Fruit fly (Drosophila melanogaster) whole organism, wandering third instar larva: ENCODE measurements around the gene Cyp9f3.

ENCODE experiments used
- Abd-B ChIP-seq: fragments of >200 bp; optimal IDR thresholded peaks from 2 replicates; lab custom pipeline; 2017; ENCODE audit warnings: missing biosample characterization, missing genetic modification characterization
- Hr78 ChIP-seq: fragments of >200 bp; optimal IDR thresholded peaks from 2 replicates; lab custom pipeline; 2017; ENCODE audit warnings: missing biosample characterization, missing genetic modification characterization
- Mio ChIP-seq: sonication (Bioruptor generic); optimal IDR thresholded peaks from 2 replicates; lab custom pipeline; 2016; ENCODE audit warnings: missing biosample characterization, missing genetic modification characterization
- N ChIP-seq: fragments of >200 bp; optimal IDR thresholded peaks from 2 replicates; lab custom pipeline; 2018; ENCODE audit warnings: missing biosample characterization, missing external identifiers, missing genetic modification characterization
- Rel ChIP-seq, 2 experiments: fragments of 200-800 bp; sonication (Bioruptor generic) in 1 of 2; optimal IDR thresholded peaks; 2 replicates in 1 of 2; 3 replicates in 1 of 2; lab custom pipeline; 2016 to 2019; ENCODE audit warnings: mild to moderate bottlenecking in 2 of 2, missing biosample characterization in 2 of 2, missing genetic modification characterization in 2 of 2, moderate library complexity in 1 of 2
- br ChIP-seq: fragments of 200-800 bp; sonication (Bioruptor generic); optimal IDR thresholded peaks from 2 replicates; lab custom pipeline; 2016; ENCODE audit warnings: missing biosample characterization, missing genetic modification characterization
- foxo ChIP-seq, 2 experiments: fragments of 200-800 bp; sonication (Bioruptor generic); optimal IDR thresholded peaks; 2 replicates in 1 of 2; 3 replicates in 1 of 2; lab custom pipeline; 2016 to 2017; ENCODE audit warnings: missing biosample characterization in 2 of 2, missing genetic modification characterization in 2 of 2
- fru ChIP-seq: fragments of 200-800 bp; sonication (Bioruptor generic); optimal IDR thresholded peaks from 3 replicates; lab custom pipeline; 2016; ENCODE audit warnings: missing biosample characterization, mild to moderate bottlenecking, missing genetic modification characterization
- h ChIP-seq: fragments of 200-800 bp; sonication (Bioruptor generic); optimal IDR thresholded peaks from 3 replicates; lab custom pipeline; 2016; ENCODE audit warnings: missing biosample characterization, mild to moderate bottlenecking, missing genetic modification characterization
- pan ChIP-seq: fragments of >200 bp; optimal IDR thresholded peaks from 2 replicates; lab custom pipeline; 2017
- rgr ChIP-seq: fragments of 200-800 bp; sonication (Bioruptor generic); optimal IDR thresholded peaks from 3 replicates; lab custom pipeline; 2016; ENCODE audit warnings: missing biosample characterization, mild to moderate bottlenecking, missing genetic modification characterization
- usp ChIP-seq: fragments of >200 bp; optimal IDR thresholded peaks from 2 replicates; lab custom pipeline; 2017; ENCODE audit warnings: missing biosample characterization, missing genetic modification characterization

DNA sequence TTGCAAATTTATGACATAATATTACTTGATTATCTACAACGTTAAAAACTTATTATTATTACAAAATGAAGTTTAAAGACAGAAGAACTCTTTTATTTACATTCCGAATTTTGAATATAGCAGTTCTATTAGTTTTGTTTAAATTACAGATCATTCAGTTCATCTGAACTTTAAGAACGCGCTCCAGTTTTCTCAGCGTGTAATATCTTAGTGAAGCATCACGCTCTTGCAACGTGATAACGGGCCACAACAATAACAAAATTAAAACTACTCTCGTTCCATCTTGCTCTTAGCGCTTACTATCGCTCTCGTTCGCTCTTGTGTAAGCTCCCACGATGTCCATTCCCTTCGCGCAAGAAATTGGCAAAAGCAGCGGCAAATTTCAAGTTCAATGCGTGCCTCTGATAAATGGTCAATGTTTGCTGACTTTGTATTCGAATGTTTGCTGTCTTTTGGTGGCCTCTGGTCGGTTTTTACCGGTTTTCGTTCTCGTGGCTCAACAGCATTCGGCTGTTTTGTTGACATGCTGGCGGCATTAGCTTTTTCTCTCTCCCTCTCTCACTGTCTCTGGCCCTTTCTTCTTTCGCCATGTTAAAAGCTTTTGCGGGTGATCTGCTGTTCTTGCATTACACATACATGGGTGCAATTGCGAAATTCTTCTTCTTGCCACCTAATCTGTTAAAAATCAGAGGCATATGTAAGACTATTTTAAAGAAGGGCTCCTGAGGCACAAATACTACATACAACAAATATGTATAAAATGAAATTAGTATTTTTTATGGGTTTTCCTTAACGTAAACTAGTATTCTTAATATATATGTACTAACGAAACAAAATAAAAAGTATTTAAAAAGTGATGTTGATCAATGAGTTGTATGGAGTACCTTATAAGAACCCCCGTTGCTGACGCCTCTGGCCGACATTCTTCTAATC, 44.1 kb upstream of the Cyp9f3 start:
- TF ChIP-seq N (no peak), foxo (GFP tag; optimal IDR thresholded peaks at IDR 0.05; lab: Kevin White, UChicago) (peak in 1 of 2 experiments; percentile 82), Rel (GFP tag; optimal IDR thresholded peaks at IDR 0.05; lab: Kevin White, UChicago) (no peak), Rel (tag; optimal IDR thresholded peaks at IDR 0.05; lab: Kevin White, UChicago) (no peak), Mio (no peak), br (GFP tag; lab: Kevin White, UChicago) (peak; percentile 64), Hr78 (GFP tag; lab: Kevin White, UChicago) (no peak), fru (peak; percentile 77), h (GFP tag; lab: Kevin White, UChicago) (peak; percentile 90), pan (lab: Kevin White, UChicago) (no peak), usp (GFP tag; lab: Kevin White, UChicago) (no peak), Abd-B (GFP tag; lab: Kevin White, UChicago) (no peak), rgr (peak; percentile 82)
